Fruit fly (Drosophila melanogaster): ENCODE measurements around the gene CG6179.

CG6179 gene

dm6 chrX:18379791-18380190 lies at the start of gene CG6179, which contains the start of gene por:
Gene CG6179 (plus strand): TSS chrX:18380082.
Gene por (minus strand): TSS chrX:18379854.
- no peak for TF ChIP-seq CG15514 (GFP tag; optimal IDR thresholded peaks at IDR 0.05)
- no peak for TF ChIP-seq Lpt (GFP tag; optimal IDR thresholded peaks at IDR 0.05)
- TF ChIP-seq mld (GFP tag; IDR thresholded peaks at IDR 0.05; ENCODE audit: partially characterized antibody) = no peak
- no peak for TF ChIP-seq stc (GFP tag; IDR thresholded peaks at IDR 0.05)
- no peak for TF ChIP-seq wek (GFP tag; optimal IDR thresholded peaks at IDR 0.05)
- no peak for TF ChIP-seq fu2 (GFP tag; optimal IDR thresholded peaks at IDR 0.05)
- no peak for TF ChIP-seq twi (tag; optimal IDR thresholded peaks at IDR 0.05)
- no peak for TF ChIP-seq ind (GFP tag; optimal IDR thresholded peaks at IDR 0.05)
- no peak for TF ChIP-seq Camta (GFP tag; optimal IDR thresholded peaks at IDR 0.05)
- no peak for TF ChIP-seq ems (GFP tag; optimal IDR thresholded peaks at IDR 0.05)
- TF ChIP-seq Spps (tag; optimal IDR thresholded peaks at IDR 0.05) = no peak
- TF ChIP-seq CG34376 (GFP tag; optimal IDR thresholded peaks at IDR 0.05) = no peak
- no peak for TF ChIP-seq Sox100B (GFP tag; optimal IDR thresholded peaks at IDR 0.05)
- TF ChIP-seq grn (GFP tag; optimal IDR thresholded peaks at IDR 0.05) = no peak
- peak; percentile 48 for TF ChIP-seq Sin3A (optimal IDR thresholded peaks at IDR 0.05)
- TF ChIP-seq MBD-R2 (GFP tag; IDR thresholded peaks at IDR 0.05) = peak; percentile 60
- TF ChIP-seq CG30020 (tag; optimal IDR thresholded peaks at IDR 0.05) = peak; percentile 7
- TF ChIP-seq Sry-β (GFP tag; optimal IDR thresholded peaks at IDR 0.05) = peak; percentile 79
- TF ChIP-seq CG17385 (GFP tag; optimal IDR thresholded peaks at IDR 0.05) = no peak
- TF ChIP-seq CG2116 (GFP tag; optimal IDR thresholded peaks at IDR 0.05) = peak; percentile 19
- no peak for TF ChIP-seq p53 (GFP tag; optimal IDR thresholded peaks at IDR 0.05)
- no peak for TF ChIP-seq CG32767 (GFP tag; IDR thresholded peaks at IDR 0.05)
- no peak for TF ChIP-seq klu (GFP tag; IDR thresholded peaks at IDR 0.05)
- no peak for TF ChIP-seq CG13624 (GFP tag; optimal IDR thresholded peaks at IDR 0.05)
- no peak for TF ChIP-seq ranshi (GFP tag; IDR thresholded peaks at IDR 0.05)
- peak; percentile 24 for TF ChIP-seq CoRest (tag; optimal IDR thresholded peaks at IDR 0.05)
- TF ChIP-seq slbo (GFP tag; IDR thresholded peaks at IDR 0.05) = no peak
- TF ChIP-seq Vsx1 (GFP tag; optimal IDR thresholded peaks at IDR 0.05) = no peak
- no peak for TF ChIP-seq fd96Cb (tag; optimal IDR thresholded peaks at IDR 0.05)
- no peak for TF ChIP-seq CG7786 (GFP tag; optimal IDR thresholded peaks at IDR 0.05)
- TF ChIP-seq CG12071 (GFP tag; optimal IDR thresholded peaks at IDR 0.05) = no peak
- peak; percentile 27 for TF ChIP-seq pzg (GFP tag; optimal IDR thresholded peaks at IDR 0.05)
- no peak for TF ChIP-seq vvl (GFP tag; IDR thresholded peaks at IDR 0.05)
- no peak for TF ChIP-seq Doc3 (GFP tag; IDR thresholded peaks at IDR 0.05; ENCODE audit: partially characterized antibody)
- TF ChIP-seq CG6791 (GFP tag; IDR thresholded peaks at IDR 0.05; ENCODE audit: partially characterized antibody) = no peak
- no peak; the same call in 1 of the 2 replicates for TF ChIP-seq E2f2 (GFP tag; IDR thresholded peaks at IDR 0.05)
- no peak for TF ChIP-seq Doc2 (GFP tag; IDR thresholded peaks at IDR 0.05)
- no peak for TF ChIP-seq CG16813 (GFP tag; IDR thresholded peaks at IDR 0.05; ENCODE audit: partially characterized antibody)
- TF ChIP-seq Hey (tag; optimal IDR thresholded peaks at IDR 0.05) = no peak
- no peak for TF ChIP-seq CG14050 (GFP tag; IDR thresholded peaks at IDR 0.05)
- TF ChIP-seq NFAT (GFP tag; IDR thresholded peaks at IDR 0.05) = no peak
- no peak for TF ChIP-seq Hand (GFP tag; optimal IDR thresholded peaks at IDR 0.05)
- no peak for TF ChIP-seq fd102C (GFP tag; optimal IDR thresholded peaks at IDR 0.05)
- TF ChIP-seq CG12942 (GFP tag; optimal IDR thresholded peaks at IDR 0.05) = no peak
- peak; percentile 52 for TF ChIP-seq CG9797 (GFP tag; optimal IDR thresholded peaks at IDR 0.05)
- no peak for TF ChIP-seq CG8281 (tag; optimal IDR thresholded peaks at IDR 0.05)
- TF ChIP-seq Antp (GFP tag; optimal IDR thresholded peaks at IDR 0.05) = no peak
- TF ChIP-seq Deaf1 (tag; optimal IDR thresholded peaks at IDR 0.05) = no peak
- TF ChIP-seq CG3726 (GFP tag; IDR thresholded peaks at IDR 0.05) = no peak
- no peak for TF ChIP-seq grau (tag; optimal IDR thresholded peaks at IDR 0.05)
- TF ChIP-seq HLHmδ (GFP tag; optimal IDR thresholded peaks at IDR 0.05) = no peak
- TF ChIP-seq CG14710 (tag; optimal IDR thresholded peaks at IDR 0.05) = peak; percentile 33
